Fruit fly (Drosophila melanogaster) whole organism, embryonic: Measurements from ENCODE around the gene eIF4E5.

Source experiments
- BtbVII ChIP-seq: fragments of 200-800 bp; sonication (Bioruptor generic); optimal IDR thresholded peaks from 3 replicates; lab custom pipeline; 2017; ENCODE audit warnings: missing biosample characterization, mild to moderate bottlenecking, missing genetic modification characterization
- CG10267 ChIP-seq: fragments of 200-800 bp; sonication (Bioruptor generic); optimal IDR thresholded peaks from 2 replicates; lab custom pipeline; 2018; ENCODE audit warnings: missing biosample characterization, mild to moderate bottlenecking, missing genetic modification characterization, moderate library complexity
- CG10321 ChIP-seq: fragments of 200-800 bp; sonication (Bioruptor generic); IDR thresholded peaks from 2 replicates; pipeline ENCODE4 v1.3.6; 2022; ENCODE audit warnings: missing biosample characterization, missing genetic modification characterization
- CG11093 ChIP-seq: fragments of 200-800 bp; sonication (Bioruptor generic); IDR thresholded peaks from 3 replicates; pipeline ENCODE4 v1.3.6; 2022; ENCODE audit warnings: missing biosample characterization, missing genetic modification characterization
- CG11560 ChIP-seq: fragments of 200-800 bp; sonication (Bioruptor generic); IDR thresholded peaks from 3 replicates; pipeline ENCODE4 v1.3.6; 2022; ENCODE audit warnings: missing biosample characterization, missing genetic modification characterization
- CG12104 ChIP-seq: fragments of 200-800 bp; sonication (Bioruptor generic); optimal IDR thresholded peaks from 3 replicates; lab custom pipeline; 2016; ENCODE audit warnings: missing biosample characterization, missing genetic modification characterization
- CG12155 ChIP-seq: fragments of 200-800 bp; sonication (Bioruptor generic); optimal IDR thresholded peaks from 3 replicates; lab custom pipeline; 2016; ENCODE audit warnings: missing biosample characterization, missing genetic modification characterization
- CG17328 ChIP-seq: fragments of 200-800 bp; sonication (Bioruptor generic); IDR thresholded peaks from 2 replicates; pipeline ENCODE4 v1.3.6; 2022; ENCODE audit warnings: missing biosample characterization, missing genetic modification characterization
- CG17359 ChIP-seq: fragments of 200-800 bp; sonication (Bioruptor generic); optimal IDR thresholded peaks from 3 replicates; lab custom pipeline; 2018; ENCODE audit warnings: missing biosample characterization, mild to moderate bottlenecking, missing genetic modification characterization, moderate library complexity
- CG17568 ChIP-seq: fragments of 200-800 bp; sonication (Bioruptor generic); optimal IDR thresholded peaks from 2 replicates; lab custom pipeline; 2018; ENCODE audit warnings: missing biosample characterization, mild to moderate bottlenecking, missing genetic modification characterization, moderate library complexity
- CG17829 ChIP-seq: fragments of 200-800 bp; optimal IDR thresholded peaks from 2 replicates; lab custom pipeline; 2019; ENCODE audit warnings: missing biosample characterization, mild to moderate bottlenecking, missing genetic modification characterization, moderate library complexity
- CG18262 ChIP-seq: fragments of 200-800 bp; optimal IDR thresholded peaks from 3 replicates; lab custom pipeline; 2019; ENCODE audit warnings: missing biosample characterization, mild to moderate bottlenecking, missing genetic modification characterization, moderate library complexity
- CG18764 ChIP-seq: fragments of 200-800 bp; sonication (Bioruptor generic); optimal IDR thresholded peaks from 3 replicates; lab custom pipeline; 2016; ENCODE audit warnings: missing biosample characterization, missing genetic modification characterization
- CG2120 ChIP-seq: fragments of 200-800 bp; sonication (Bioruptor generic); optimal IDR thresholded peaks from 3 replicates; lab custom pipeline; 2016; ENCODE audit warnings: missing biosample characterization, missing genetic modification characterization
- CG43689 ChIP-seq: fragments of 200-800 bp; sonication (Bioruptor generic); IDR thresholded peaks from 2 replicates; pipeline ENCODE4 v1.3.6; 2022; ENCODE audit warnings: missing biosample characterization, missing genetic modification characterization
- CG4424 ChIP-seq: fragments of 200-800 bp; sonication (Bioruptor generic); optimal IDR thresholded peaks from 3 replicates; lab custom pipeline; 2016; ENCODE audit warnings: missing biosample characterization, missing genetic modification characterization
- CG4730 ChIP-seq: fragments of 200-800 bp; sonication (Bioruptor generic); IDR thresholded peaks from 2 replicates; pipeline ENCODE4 v1.3.6; 2022; ENCODE audit warnings: missing biosample characterization, missing genetic modification characterization
- CG4854 ChIP-seq: fragments of 200-800 bp; sonication (Bioruptor generic); optimal IDR thresholded peaks from 2 replicates; lab custom pipeline; 2016; ENCODE audit warnings: missing biosample characterization, missing genetic modification characterization, inconsistent platforms
- CG6175 ChIP-seq: fragments of 200-800 bp; sonication (Bioruptor generic); IDR thresholded peaks from 3 replicates; pipeline ENCODE4 v1.3.6; 2022; ENCODE audit warnings: missing biosample characterization, missing genetic modification characterization
- CG6854 ChIP-seq: fragments of 200-800 bp; sonication (Bioruptor generic); optimal IDR thresholded peaks from 3 replicates; lab custom pipeline; 2017; ENCODE audit warnings: missing biosample characterization, mild to moderate bottlenecking, missing genetic modification characterization
- CG7357 ChIP-seq: fragments of 200-800 bp; sonication (Bioruptor generic); IDR thresholded peaks from 3 replicates; pipeline ENCODE4 v1.3.6; 2022; ENCODE audit warnings: missing biosample characterization, missing genetic modification characterization
- CG7556 ChIP-seq: fragments of 200-800 bp; sonication (Bioruptor generic); optimal IDR thresholded peaks from 2 replicates; lab custom pipeline; 2017; ENCODE audit warnings: missing biosample characterization, mild to moderate bottlenecking, missing genetic modification characterization
- CG9437 ChIP-seq: fragments of 200-800 bp; sonication (Bioruptor generic); optimal IDR thresholded peaks from 2 replicates; lab custom pipeline; 2018; ENCODE audit warnings: missing biosample characterization, mild to moderate bottlenecking, missing genetic modification characterization
- CG9727 ChIP-seq: fragments of 200-800 bp; sonication (Bioruptor generic); optimal IDR thresholded peaks from 3 replicates; lab custom pipeline; 2017; ENCODE audit warnings: missing biosample characterization, mild to moderate bottlenecking, missing genetic modification characterization
- CrebB ChIP-seq: fragments of 200-800 bp; sonication (Bioruptor generic); optimal IDR thresholded peaks from 3 replicates; lab custom pipeline; 2018; ENCODE audit warnings: missing biosample characterization, mild to moderate bottlenecking, missing genetic modification characterization
- Dip3 ChIP-seq: fragments of 200-800 bp; sonication (Bioruptor generic); optimal IDR thresholded peaks from 3 replicates; lab custom pipeline; 2016; ENCODE audit warnings: missing biosample characterization, missing genetic modification characterization
- Dll ChIP-seq: fragments of 200-800 bp; sonication (Bioruptor generic); IDR thresholded peaks from 4 replicates; pipeline ENCODE4 v1.3.6; 2022; ENCODE audit warnings: missing biosample characterization, missing genetic modification characterization; ENCODE audit not compliant: partially characterized antibody
- Eip74EF ChIP-seq, 2 experiments: fragments of 200-800 bp in 1 of 2; fragments of >200 bp in 1 of 2; sonication (Bioruptor generic) in 1 of 2; optimal IDR thresholded peaks; 2 replicates each; lab custom pipeline; 2017 to 2019; ENCODE audit warnings: missing biosample characterization in 2 of 2, missing genetic modification characterization in 2 of 2, mild to moderate bottlenecking in 1 of 2, moderate library complexity in 1 of 2
- GATAe ChIP-seq: fragments of 200-800 bp; sonication (Bioruptor generic); conservative IDR thresholded peaks from 2 replicates; pipeline ENCODE4 v1.3.6; 2022; ENCODE audit warnings: missing biosample characterization, missing genetic modification characterization
- HLH3B ChIP-seq: fragments of 200-800 bp; sonication (Bioruptor generic); IDR thresholded peaks from 2 replicates; pipeline ENCODE4 v1.3.6; 2022; ENCODE audit warnings: missing biosample characterization, missing genetic modification characterization
- Neu2 ChIP-seq: fragments of 200-800 bp; sonication (Bioruptor generic); optimal IDR thresholded peaks from 3 replicates; lab custom pipeline; 2016; ENCODE audit warnings: missing biosample characterization, missing genetic modification characterization, borderline replicate concordance
- PHDP ChIP-seq: fragments of 200-800 bp; sonication (Bioruptor generic); optimal IDR thresholded peaks from 3 replicates; lab custom pipeline; 2018; ENCODE audit warnings: missing biosample characterization, mild to moderate bottlenecking, missing genetic modification characterization, moderate library complexity
- Ptx1 ChIP-seq: fragments of 200-800 bp; sonication (Bioruptor generic); IDR thresholded peaks from 2 replicates; pipeline ENCODE4 v1.3.6; 2022; ENCODE audit warnings: missing biosample characterization, missing genetic modification characterization
- Rx ChIP-seq: fragments of 200-800 bp; sonication (Bioruptor generic); IDR thresholded peaks from 2 replicates; pipeline ENCODE4 v1.3.6; 2022; ENCODE audit warnings: missing biosample characterization, missing genetic modification characterization
- abd-A ChIP-seq: fragments of 200-800 bp; sonication (Bioruptor generic); optimal IDR thresholded peaks from 3 replicates; lab custom pipeline; 2019; ENCODE audit warnings: missing biosample characterization, mild to moderate bottlenecking, missing genetic modification characterization, moderate library complexity
- ap ChIP-seq: fragments of 200-800 bp; sonication (Bioruptor generic); IDR thresholded peaks from 2 replicates; pipeline ENCODE4 v1.3.6; 2022; ENCODE audit warnings: missing biosample characterization, missing genetic modification characterization
- ci ChIP-seq: fragments of 200-800 bp; sonication (Bioruptor generic); IDR thresholded peaks from 3 replicates; pipeline ENCODE4 v1.3.6; 2022; ENCODE audit warnings: missing biosample characterization, missing genetic modification characterization
- dmrt11E ChIP-seq: fragments of 200-800 bp; sonication (Bioruptor generic); optimal IDR thresholded peaks from 3 replicates; lab custom pipeline; 2018; ENCODE audit warnings: missing biosample characterization, mild to moderate bottlenecking, missing genetic modification characterization, moderate library complexity
- emc ChIP-seq: fragments of 200-800 bp; sonication (Bioruptor generic); optimal IDR thresholded peaks from 2 replicates; lab custom pipeline; 2016; ENCODE audit warnings: missing biosample characterization, missing genetic modification characterization
- gcm2 ChIP-seq: fragments of 200-800 bp; sonication (Bioruptor generic); optimal IDR thresholded peaks from 2 replicates; lab custom pipeline; 2016; ENCODE audit warnings: missing biosample characterization, missing genetic modification characterization
- grau ChIP-seq: fragments of 200-800 bp; optimal IDR thresholded peaks from 3 replicates; lab custom pipeline; 2019; ENCODE audit warnings: missing biosample characterization, mild to moderate bottlenecking, missing genetic modification characterization, moderate library complexity
- lab ChIP-seq: fragments of 200-800 bp; sonication (Bioruptor generic); optimal IDR thresholded peaks from 3 replicates; lab custom pipeline; 2017; ENCODE audit warnings: missing biosample characterization, missing genetic modification characterization, mild to moderate bottlenecking, moderate library complexity, missing genetic modification reagents
- prd ChIP-seq, 3 experiments: fragments of >200 bp in 2 of 3; fragments of 200-800 bp in 1 of 3; sonication (Bioruptor generic) in 1 of 3; optimal IDR thresholded peaks in 2 of 3; IDR thresholded peaks in 1 of 3; 2 replicates in 2 of 3; 3 replicates in 1 of 3; pipeline versions ENCODE4 v1.3.6 to Lab custom; 2017 to 2022; ENCODE audit warnings: missing biosample characterization in 1 of 3, missing genetic modification characterization in 1 of 3
- ro ChIP-seq: fragments of 200-800 bp; sonication (Bioruptor generic); IDR thresholded peaks from 2 replicates; pipeline ENCODE4 v1.3.6; 2022; ENCODE audit warnings: missing biosample characterization, missing genetic modification characterization
- salm ChIP-seq: fragments of 200-800 bp; sonication (Bioruptor generic); optimal IDR thresholded peaks from 2 replicates; lab custom pipeline; 2018; ENCODE audit warnings: missing biosample characterization, mild to moderate bottlenecking, missing genetic modification characterization
- slbo ChIP-seq: fragments of 200-800 bp; sonication (Bioruptor generic); IDR thresholded peaks from 2 replicates; pipeline ENCODE4 v1.3.6; 2022; ENCODE audit warnings: missing biosample characterization, missing genetic modification characterization
- sob ChIP-seq: fragments of 200-800 bp; sonication (Bioruptor generic); IDR thresholded peaks from 2 replicates; pipeline ENCODE4 v1.3.6; 2022; ENCODE audit warnings: missing biosample characterization, missing genetic modification characterization
- tin ChIP-seq: fragments of 200-800 bp; sonication (Bioruptor generic); optimal IDR thresholded peaks from 3 replicates; lab custom pipeline; 2016; ENCODE audit warnings: missing biosample characterization, missing genetic modification characterization
- tio ChIP-seq: fragments of 200-800 bp; sonication (Bioruptor generic); optimal IDR thresholded peaks from 2 replicates; lab custom pipeline; 2017; ENCODE audit warnings: missing biosample characterization, missing genetic modification characterization, inconsistent platforms
- tll ChIP-seq, 2 experiments: fragments of 200-800 bp in 1 of 2; fragments of >200 bp in 1 of 2; sonication (Bioruptor generic) in 1 of 2; optimal IDR thresholded peaks; 2 replicates each; lab custom pipeline; 2017 to 2019; ENCODE audit warnings: missing biosample characterization in 2 of 2, missing genetic modification characterization in 2 of 2, mild to moderate bottlenecking in 1 of 2, moderate library complexity in 1 of 2
- unpg ChIP-seq: fragments of 200-800 bp; sonication (Bioruptor generic); optimal IDR thresholded peaks from 3 replicates; lab custom pipeline; 2018; ENCODE audit warnings: missing biosample characterization, mild to moderate bottlenecking, missing genetic modification characterization, moderate library complexity

The eIF4E5 gene

dm6 chr3L:7882105-7882504 is 12.6 kb upstream of the eIF4E5 start (continued):
- TF ChIP-seq tio (GFP tag; lab: Kevin White, UChicago) (no peak), grau (tag; lab: Kevin White, UChicago) (peak; percentile 56), gcm2 (GFP tag; lab: Kevin White, UChicago) (no peak), abd-A (tag; lab: Kevin White, UChicago) (no peak), emc (GFP tag; lab: Kevin White, UChicago) (peak; percentile 22), GATAe (no peak), Neu2 (no peak), CG17359 (tag; lab: Kevin White, UChicago) (peak; percentile 77), CG4424 (no peak), CG17328 (GFP tag; lab: Robert Waterston, UW) (peak; percentile 53; the same call in 1 of the 2 replicates), Dll (GFP tag; lab: Robert Waterston, UW) (no peak), tin (GFP tag; lab: Kevin White, UChicago) (no peak), CG4730 (GFP tag; lab: Robert Waterston, UW) (no peak), CG9437 (GFP tag; lab: Kevin White, UChicago) (no peak), CG43689 (GFP tag; lab: Robert Waterston, UW) (no peak), CG11093 (GFP tag; lab: Robert Waterston, UW) (no peak; the same call in 2 of the 3 replicates), lab (GFP tag; lab: Kevin White, UChicago) (peak; percentile 94), unpg (GFP tag; lab: Kevin White, UChicago) (peak; percentile 77), CG6854 (GFP tag; lab: Kevin White, UChicago) (peak; percentile 80), tll (GFP tag; optimal IDR thresholded peaks at IDR 0.05; lab: Kevin White, UChicago) (no peak), CG18262 (tag; lab: Kevin White, UChicago) (no peak), CG12155 (GFP tag; lab: Kevin White, UChicago) (no peak), CG10267 (tag; lab: Kevin White, UChicago) (peak; percentile 1), CrebB (peak; percentile 77), Rx (GFP tag; lab: Robert Waterston, UW) (no peak), CG18764 (GFP tag; lab: Kevin White, UChicago) (peak; percentile 53), sob (peak; percentile 67), CG9727 (GFP tag; lab: Kevin White, UChicago) (no peak)
- TF ChIP-seq, all 482 proteins: peak for 206

- TF ChIP-seq slbo (GFP tag; lab: Robert Waterston, UW) (peak; percentile 58; the same call in 1 of the 2 replicates), CG12104 (GFP tag; lab: Kevin White, UChicago) (no peak), salm (tag; lab: Kevin White, UChicago) (no peak), prd (optimal IDR thresholded peaks at IDR 0.05; lab: Kevin White, UChicago) (no peak), prd (GFP tag; IDR thresholded peaks at IDR 0.05; lab: Robert Waterston, UW) (peak; percentile 47; the same call in 1 of the 3 replicates), CG2120 (GFP tag; lab: Kevin White, UChicago) (no peak), CG10321 (no peak), ci (GFP tag; lab: Robert Waterston, UW) (0 out of 3 replicates have a peak, but pooled peaks have one; percentile 29), ro (GFP tag; lab: Robert Waterston, UW) (no peak), BtbVII (GFP tag; lab: Kevin White, UChicago) (no peak), CG7556 (GFP tag; lab: Kevin White, UChicago) (peak; percentile 7), ap (peak; percentile 19; the same call in 1 of the 2 replicates), PHDP (tag; lab: Kevin White, UChicago) (peak; percentile 3), Dip3 (GFP tag; lab: Kevin White, UChicago) (no peak), CG11560 (no peak), Eip74EF (GFP tag; optimal IDR thresholded peaks at IDR 0.05; lab: Kevin White, UChicago) (peak in 1 of 2 experiments; percentile 4), CG7357 (peak; percentile 33; the same call in 1 of the 3 replicates), CG6175 (GFP tag; lab: Robert Waterston, UW) (no peak), HLH3B (GFP tag; lab: Robert Waterston, UW) (peak; percentile 30; the same call in 1 of the 2 replicates), CG4854 (GFP tag; lab: Kevin White, UChicago) (no peak), CG17568 (GFP tag; lab: Kevin White, UChicago) (no peak), Ptx1 (GFP tag; lab: Robert Waterston, UW) (peak; percentile 58), CG17829 (tag; lab: Kevin White, UChicago) (peak; percentile 15), dmrt11E (tag; lab: Kevin White, UChicago) (peak; percentile 9)
Observed at dm6 chr3L:7883298-7883697, 11.4 kb upstream of the eIF4E5 start.
